Fruit fly (Drosophila melanogaster): ENCODE data around the gene Fatp1.

DNA sequence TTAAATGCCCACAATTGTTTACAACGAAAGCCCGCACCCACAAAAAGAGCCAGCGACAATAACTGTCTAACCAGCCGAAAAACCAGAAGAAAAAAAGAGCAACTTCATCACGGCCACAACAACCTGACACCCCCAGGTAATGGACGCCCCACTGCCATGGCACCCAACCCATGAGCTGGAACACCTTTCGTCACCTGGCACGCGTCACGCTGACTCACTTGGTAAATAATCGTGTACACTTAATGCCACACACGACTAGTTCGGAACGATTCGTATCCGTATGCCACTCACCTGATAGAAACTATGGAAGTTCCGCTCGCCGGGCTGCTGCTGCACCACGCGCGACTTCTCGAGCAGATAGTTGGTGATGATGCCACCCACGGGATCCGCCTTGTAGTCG lies 20.7 kb downstream of the Fatp1 start:
- TF ChIP-seq h (optimal IDR thresholded peaks at IDR 0.05) (no peak), Myc (optimal IDR thresholded peaks at IDR 0.05) (no peak), Sin3A (optimal IDR thresholded peaks at IDR 0.05) (no peak)
